Worm (Caenorhabditis elegans) whole organism, midembryonic: ENCODE data around the gene Y82E9BR.14.

Experiments
- T22C8.4 ChIP-seq: fragments of 200-800 bp; sonication (Bioruptor generic); IDR thresholded peaks from 2 replicates; pipeline ENCODE4 v1.3.6; 2022; ENCODE audit warnings: missing genetic modification characterization, missing compliant biosample characterization
- cog-1 ChIP-seq: sonication (generic microtip); optimal IDR thresholded peaks from 2 replicates; lab custom pipeline; 2016; ENCODE audit warnings: missing genetic modification characterization, missing compliant biosample characterization
- flt-1 ChIP-seq: fragments of 200-800 bp; sonication (Bioruptor generic); IDR thresholded peaks from 2 replicates; pipeline ENCODE4 v1.3.6; 2022; ENCODE audit warnings: missing genetic modification characterization, missing compliant biosample characterization
- klf-2 ChIP-seq: fragments of 200-800 bp; sonication (Bioruptor generic); conservative IDR thresholded peaks from 2 replicates; pipeline ENCODE4 v1.3.6; 2022; ENCODE audit warnings: missing genetic modification reagents, missing genetic modification characterization, missing compliant biosample characterization
- med-1 ChIP-seq: sonication (generic microtip); optimal IDR thresholded peaks from 2 replicates; lab custom pipeline; 2017; ENCODE audit warnings: missing genetic modification characterization, mild to moderate bottlenecking, missing compliant biosample characterization, antibody characterized with exemption, missing genetic modification reagents; ENCODE audit not compliant: insufficient read depth
- ref-1 ChIP-seq: fragments of 200-800 bp; sonication (Bioruptor generic); conservative IDR thresholded peaks from 2 replicates; pipeline ENCODE4 v1.3.6; 2022; ENCODE audit warnings: missing genetic modification reagents, missing genetic modification characterization, missing compliant biosample characterization
- tab-1 ChIP-seq: fragments of 200-800 bp; sonication (Bioruptor generic); IDR thresholded peaks from 2 replicates; pipeline ENCODE4 v1.3.6; 2022; ENCODE audit warnings: missing genetic modification characterization, missing compliant biosample characterization
- ztf-23 ChIP-seq: fragments of 200-800 bp; sonication (Bioruptor generic); IDR thresholded peaks from 2 replicates; pipeline ENCODE4 v1.3.6; 2022; ENCODE audit warnings: missing genetic modification reagents, missing genetic modification characterization, missing compliant biosample characterization
- ztf-29 ChIP-seq: fragments of 200-800 bp; sonication (Bioruptor generic); IDR thresholded peaks from 2 replicates; pipeline ENCODE4 v1.3.6; 2022; ENCODE audit warnings: missing genetic modification reagents, missing genetic modification characterization, missing compliant biosample characterization

Y82E9BR.14 gene

DNA sequence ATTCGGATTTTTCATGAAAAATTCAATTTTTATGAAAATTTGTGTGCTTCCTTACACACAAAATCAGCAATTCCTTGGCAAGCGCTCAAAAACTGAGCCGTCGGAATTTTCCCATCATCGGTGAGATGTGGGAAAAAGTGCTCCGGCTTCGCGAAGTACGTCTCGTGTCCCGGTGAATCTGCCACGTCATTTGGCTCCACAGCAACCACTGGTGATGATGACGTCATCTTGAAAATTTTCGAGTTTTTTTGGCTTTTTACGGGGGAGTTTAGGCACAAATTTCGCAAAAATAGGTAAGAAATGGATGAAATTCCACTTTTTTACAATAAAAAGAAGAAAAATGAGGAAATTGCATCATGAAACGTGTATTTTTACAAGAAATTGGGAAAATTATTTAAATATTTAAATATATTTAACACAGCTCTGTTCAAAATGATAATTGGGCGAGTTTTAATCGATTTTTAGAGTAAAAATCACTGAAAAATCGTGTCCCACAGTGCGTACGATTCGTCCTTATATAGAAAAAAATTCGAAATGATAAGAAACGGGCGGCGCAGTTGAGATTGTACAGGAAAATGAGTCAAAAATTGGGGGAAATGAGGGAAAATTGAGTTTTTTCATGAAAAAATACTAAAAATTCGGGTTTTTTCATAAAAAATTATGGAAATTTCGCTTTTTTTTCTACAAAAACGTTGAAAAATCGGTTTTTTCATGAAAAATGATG is at the start of gene Y82E9BR.14:
Gene Y82E9BR.14, minus strand, starts transcription at position 227 of the 724 bp plus-strand sequence.
- no peak for TF ChIP-seq med-1
- TF ChIP-seq flt-1 (GFP tag; lab: Robert Waterston, UW) = no peak
- no peak for TF ChIP-seq klf-2 (GFP tag; lab: Robert Waterston, UW)
- TF ChIP-seq tab-1 (GFP tag; lab: Robert Waterston, UW) = no peak
- no peak for TF ChIP-seq ref-1 (GFP tag; lab: Robert Waterston, UW)
- TF ChIP-seq ztf-29 (GFP tag; lab: Robert Waterston, UW) = no peak
- no peak for TF ChIP-seq cog-1
- no peak for TF ChIP-seq T22C8.4 (GFP tag; lab: Robert Waterston, UW)
- TF ChIP-seq ztf-23 (GFP tag; lab: Robert Waterston, UW) = no peak

DNA sequence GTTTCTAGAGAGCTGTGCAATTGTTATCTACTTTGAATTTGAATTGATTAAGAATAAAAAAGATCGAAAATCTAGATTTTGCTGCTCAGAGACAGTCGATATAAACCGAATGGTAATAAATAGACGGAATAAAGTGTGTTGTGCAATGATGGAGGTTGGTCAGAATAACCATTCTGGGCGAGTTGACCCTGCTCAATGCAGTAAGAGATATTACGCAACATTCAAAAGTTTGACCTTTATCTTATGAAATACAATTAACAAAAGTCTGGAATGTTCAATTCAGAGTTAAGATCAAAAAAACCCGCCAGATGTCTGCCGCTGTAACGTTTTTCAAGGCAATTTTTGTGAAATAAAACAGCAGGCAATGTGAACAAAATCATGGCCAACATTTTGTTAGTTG is 42.9 kb upstream of the Y82E9BR.14 start:
- no peak for TF ChIP-seq cog-1
- no peak for TF ChIP-seq med-1
- TF ChIP-seq ztf-29 (GFP tag; lab: Robert Waterston, UW) = no peak
- no peak for TF ChIP-seq tab-1 (GFP tag; lab: Robert Waterston, UW)
- TF ChIP-seq klf-2 (GFP tag; lab: Robert Waterston, UW) = no peak
- no peak for TF ChIP-seq ref-1 (GFP tag; lab: Robert Waterston, UW)
- no peak for TF ChIP-seq T22C8.4 (GFP tag; lab: Robert Waterston, UW)
- no peak for TF ChIP-seq flt-1 (GFP tag; lab: Robert Waterston, UW)

DNA sequence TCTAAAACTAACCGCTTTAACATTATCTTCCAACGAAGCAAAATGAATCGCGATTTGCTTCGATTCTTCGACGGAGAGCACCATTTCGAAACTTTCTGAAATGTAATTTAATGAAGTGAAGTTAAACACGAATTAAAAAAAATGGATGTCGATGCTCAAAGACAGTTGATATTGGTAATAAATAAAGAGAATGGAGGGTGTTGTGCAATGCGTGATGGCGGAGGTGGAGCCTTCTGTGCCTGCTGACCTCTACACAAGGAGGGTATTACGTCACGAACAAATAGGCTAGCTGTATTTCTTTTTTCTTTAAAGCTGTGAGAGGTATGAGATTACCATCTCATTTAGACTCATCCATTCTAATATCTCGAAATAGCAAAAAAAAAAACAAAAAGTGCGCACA is 41.8 kb upstream of the Y82E9BR.14 start, which contains the start of gene Y82E9BR.17:
Gene Y82E9BR.17, minus strand, starts transcription at position 101 of the 400 bp plus-strand sequence.
- TF ChIP-seq ztf-29 (GFP tag; lab: Robert Waterston, UW) (no peak), T22C8.4 (GFP tag; lab: Robert Waterston, UW) (no peak), ref-1 (GFP tag; lab: Robert Waterston, UW) (no peak), klf-2 (GFP tag; lab: Robert Waterston, UW) (no peak), cog-1 (no peak), med-1 (no peak), flt-1 (GFP tag; lab: Robert Waterston, UW) (0 out of 2 replicates have a peak, but pooled peaks have one; percentile 39), tab-1 (GFP tag; lab: Robert Waterston, UW) (no peak)

DNA sequence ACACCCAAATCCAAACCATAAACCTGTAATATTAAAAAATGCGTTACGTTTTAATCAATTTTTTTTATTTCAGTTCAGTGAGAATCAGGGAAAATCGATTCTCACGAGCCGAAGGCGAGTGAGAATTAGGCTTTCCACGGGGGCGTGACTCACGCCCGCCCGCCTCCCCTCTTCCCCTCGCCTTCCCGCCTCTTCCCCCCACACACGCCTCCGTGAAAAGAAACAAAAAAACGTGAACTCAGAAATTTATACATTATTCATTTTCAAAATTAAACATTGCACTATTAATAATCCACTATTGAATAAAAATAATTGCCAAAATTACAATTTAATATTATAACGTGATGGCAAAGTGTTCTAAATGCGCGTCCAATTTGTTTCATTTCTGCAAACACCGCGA is 32.8 kb upstream of the Y82E9BR.14 start:
- TF ChIP-seq ztf-23 (GFP tag; lab: Robert Waterston, UW) (no peak), T22C8.4 (GFP tag; lab: Robert Waterston, UW) (no peak), med-1 (no peak), cog-1 (no peak), tab-1 (GFP tag; lab: Robert Waterston, UW) (no peak), ztf-29 (GFP tag; lab: Robert Waterston, UW) (no peak), klf-2 (GFP tag; lab: Robert Waterston, UW) (no peak), ref-1 (GFP tag; lab: Robert Waterston, UW) (no peak), flt-1 (GFP tag; lab: Robert Waterston, UW) (no peak)

DNA sequence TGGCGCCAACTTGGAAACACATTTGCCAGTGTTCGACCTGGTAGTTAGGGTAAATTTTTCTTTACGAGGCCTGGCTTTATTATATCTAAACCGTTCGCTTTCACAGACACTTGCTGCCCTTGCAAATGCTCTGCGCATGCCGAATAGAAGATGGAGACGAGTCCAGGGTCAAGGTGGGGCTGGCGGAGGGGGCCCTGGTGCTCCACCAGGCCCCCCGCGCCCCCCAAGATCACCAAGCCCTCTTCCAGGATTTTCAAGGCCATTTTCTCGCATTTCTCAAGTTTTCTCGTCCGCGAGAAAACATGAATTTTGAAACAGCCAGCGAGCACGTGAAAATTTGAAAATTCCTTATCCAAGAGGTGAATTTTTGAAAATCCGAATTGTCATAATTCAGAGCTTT is 25.7 kb upstream of the Y82E9BR.14 start:
- no peak for TF ChIP-seq T22C8.4 (GFP tag; lab: Robert Waterston, UW)
- TF ChIP-seq flt-1 (GFP tag; lab: Robert Waterston, UW) = no peak
- TF ChIP-seq ztf-23 (GFP tag; lab: Robert Waterston, UW) = 0 out of 2 replicates have a peak, but pooled peaks have one; percentile 32

DNA sequence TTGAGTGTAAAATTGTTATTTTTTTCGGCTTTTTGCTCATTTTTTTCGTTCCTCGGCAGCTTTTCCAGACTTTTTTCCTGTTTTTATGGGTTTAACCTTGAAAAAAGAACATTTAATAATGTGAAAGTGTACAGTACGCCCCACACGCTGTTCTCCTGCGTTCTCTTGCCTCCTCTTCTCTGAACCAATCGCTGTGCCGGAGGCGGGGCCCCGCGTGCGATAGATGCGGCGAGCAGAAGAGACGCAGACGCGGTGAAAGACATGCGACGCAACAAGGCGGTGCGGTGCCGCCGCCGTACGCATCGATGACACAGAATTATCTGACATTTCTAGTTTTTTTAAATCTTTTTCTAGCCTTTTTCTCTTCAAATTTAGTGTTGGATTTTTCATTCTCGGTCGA is 22.8 kb upstream of the Y82E9BR.14 start:
- TF ChIP-seq cog-1 (no peak), flt-1 (GFP tag; lab: Robert Waterston, UW) (no peak), ztf-23 (GFP tag; lab: Robert Waterston, UW) (no peak), klf-2 (GFP tag; lab: Robert Waterston, UW) (no peak), tab-1 (GFP tag; lab: Robert Waterston, UW) (no peak)

DNA sequence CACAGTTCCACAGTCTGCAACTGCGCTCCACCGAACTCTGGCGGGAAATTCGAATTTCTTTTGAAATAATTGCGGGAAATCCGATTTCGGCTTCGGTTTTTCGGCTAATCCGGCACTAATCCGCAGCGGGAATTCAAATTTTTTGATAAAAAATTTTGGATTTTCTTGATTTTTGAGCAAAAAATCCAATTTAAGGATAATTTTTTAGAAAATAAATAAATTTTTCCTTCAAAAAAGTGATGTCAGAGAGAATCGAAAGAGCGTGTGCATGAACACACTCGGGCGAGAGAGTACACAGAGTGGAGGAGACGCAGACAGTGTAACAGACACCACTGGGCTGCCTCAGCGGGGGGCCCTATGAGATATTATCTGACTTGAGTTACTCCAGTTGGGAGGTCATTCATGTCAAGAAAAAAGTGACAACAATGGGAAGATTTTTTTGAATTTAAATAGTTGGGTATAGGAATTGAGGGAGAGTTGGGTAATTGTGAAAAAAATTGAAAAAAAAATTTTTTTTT is 16.1 kb upstream of the Y82E9BR.14 start:
- TF ChIP-seq ztf-23 (GFP tag; lab: Robert Waterston, UW) (no peak), flt-1 (GFP tag; lab: Robert Waterston, UW) (no peak)

DNA sequence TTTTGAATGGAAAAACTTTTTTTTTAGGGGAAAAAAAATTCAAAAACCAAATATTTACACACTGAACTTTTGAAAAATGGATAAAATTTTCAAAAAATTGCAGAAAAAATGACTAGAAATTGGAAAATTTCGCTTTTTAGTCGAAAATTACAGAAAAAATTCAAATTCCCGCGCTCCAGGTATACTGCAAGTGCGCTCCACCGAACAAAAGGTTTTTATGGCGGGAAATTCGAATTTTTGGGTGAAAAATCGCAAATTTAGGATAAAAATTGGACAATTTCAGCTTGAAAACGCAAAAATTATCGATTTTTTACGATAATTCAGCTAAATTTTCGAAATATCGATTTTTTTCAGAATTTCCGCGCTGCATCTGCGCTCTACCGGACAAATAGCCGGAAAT is 15.4 kb upstream of the Y82E9BR.14 start:
- TF ChIP-seq ztf-29 (GFP tag; lab: Robert Waterston, UW) (no peak), ref-1 (GFP tag; lab: Robert Waterston, UW) (no peak), T22C8.4 (GFP tag; lab: Robert Waterston, UW) (peak; percentile 65), flt-1 (GFP tag; lab: Robert Waterston, UW) (no peak), ztf-23 (GFP tag; lab: Robert Waterston, UW) (no peak)

DNA sequence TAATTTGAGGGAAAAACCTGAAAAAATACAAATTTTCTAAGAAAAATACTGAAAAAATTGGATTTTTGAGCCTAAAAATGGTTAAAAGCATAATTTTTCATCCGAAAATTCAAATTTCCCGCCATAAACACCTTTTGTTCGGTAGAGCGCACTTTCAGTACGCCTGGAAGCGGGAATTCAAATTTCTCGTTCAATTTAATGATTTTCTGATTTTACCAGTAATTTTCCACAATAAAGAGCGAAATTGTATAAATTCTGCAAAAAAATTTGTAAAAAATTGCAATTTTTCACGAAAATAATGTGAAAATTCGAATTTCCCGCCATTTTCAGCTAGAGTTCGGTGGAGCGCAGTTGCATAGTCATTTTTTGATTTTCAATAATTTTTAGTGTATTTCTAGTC is 14.5 kb upstream of the Y82E9BR.14 start:
- TF ChIP-seq klf-2 (GFP tag; lab: Robert Waterston, UW) (no peak), flt-1 (GFP tag; lab: Robert Waterston, UW) (no peak), med-1 (no peak), ztf-29 (GFP tag; lab: Robert Waterston, UW) (no peak), T22C8.4 (GFP tag; lab: Robert Waterston, UW) (no peak)

DNA sequence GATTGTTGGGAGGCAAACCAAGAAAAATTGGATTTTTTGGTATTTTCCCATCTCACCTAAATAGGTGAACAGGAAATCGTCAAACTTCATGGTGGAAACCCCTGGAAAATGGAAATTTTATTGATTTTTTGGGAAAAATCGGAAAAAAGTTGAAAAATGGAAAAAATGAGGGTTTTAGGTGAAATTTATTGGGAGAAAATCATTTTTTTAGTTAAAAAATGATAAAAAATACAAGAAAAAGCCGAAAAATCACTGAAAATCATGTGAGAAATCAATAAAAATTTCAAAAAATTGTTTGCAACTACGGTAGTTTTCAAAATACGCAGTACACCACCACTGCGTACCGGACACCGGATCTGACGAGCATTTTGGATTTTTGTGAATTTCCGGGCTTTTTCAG is 13.2 kb upstream of the Y82E9BR.14 start, which contains the start of gene lelo-2:
Gene lelo-2, minus strand, starts transcription at position 101 of the 400 bp plus-strand sequence.
- TF ChIP-seq flt-1 (GFP tag; lab: Robert Waterston, UW) (no peak), klf-2 (GFP tag; lab: Robert Waterston, UW) (no peak), ztf-29 (GFP tag; lab: Robert Waterston, UW) (no peak), cog-1 (no peak), tab-1 (GFP tag; lab: Robert Waterston, UW) (no peak), ref-1 (GFP tag; lab: Robert Waterston, UW) (no peak), med-1 (no peak), ztf-23 (GFP tag; lab: Robert Waterston, UW) (no peak), T22C8.4 (GFP tag; lab: Robert Waterston, UW) (no peak)
